Fruit fly (Drosophila melanogaster) Kc167 (cell line): ENCODE results near the gene CG32266.

Experiments used
- Sin3A ChIP-seq: fragments of >200 bp; optimal IDR thresholded peaks from 2 replicates; lab custom pipeline; 2018; ENCODE audit warnings: missing external identifiers
- h ChIP-seq: fragments of >200 bp; optimal IDR thresholded peaks from 3 replicates; lab custom pipeline; 2018; ENCODE audit warnings: missing external identifiers
- psq ChIP-seq: fragments of >200 bp; optimal IDR thresholded peaks from 2 replicates; lab custom pipeline; 2017; ENCODE audit warnings: missing external identifiers

DNA sequence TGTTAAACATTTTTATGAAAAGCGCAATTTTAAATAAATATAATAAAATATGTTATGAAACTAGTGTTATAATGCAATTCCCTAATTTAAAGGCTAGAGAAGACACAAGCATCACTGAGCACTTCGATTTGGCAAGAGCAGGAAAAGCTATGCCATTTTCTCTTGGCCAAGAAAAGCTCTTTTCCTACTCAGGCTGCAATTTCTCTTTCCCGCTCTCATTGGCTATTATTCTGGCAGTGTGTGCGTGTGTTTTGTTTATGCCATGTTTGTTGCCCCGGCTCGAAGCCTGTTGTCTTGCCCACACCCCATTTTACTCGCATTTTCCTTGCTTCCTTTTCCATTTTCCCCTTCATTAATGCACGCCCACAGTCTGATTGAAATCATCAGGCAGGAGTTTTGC lies 43.3 kb upstream of the CG32266 start:
- no peak for TF ChIP-seq psq
- TF ChIP-seq Sin3A: no peak
- no peak for TF ChIP-seq h (lab: Kevin White, UChicago)
